Worm (Caenorhabditis elegans) whole organism, young adult: Measurements from ENCODE around the gene clc-7.

Experiments
- C17E4.6 ChIP-seq: fragments of 200-800 bp; sonication (Bioruptor generic); IDR thresholded peaks from 2 replicates; pipeline ENCODE4 v1.3.6; 2022; ENCODE audit warnings: missing genetic modification reagents, missing genetic modification characterization, missing compliant biosample characterization
- F49E8.2 ChIP-seq: sonication (generic microtip); optimal IDR thresholded peaks from 3 replicates; lab custom pipeline; 2017; ENCODE audit warnings: missing genetic modification characterization, mild to moderate bottlenecking, missing compliant biosample characterization, antibody characterized with exemption, moderate library complexity; ENCODE audit not compliant: insufficient read depth
- Y56A3A.18 ChIP-seq: fragments of 200-800 bp; sonication (Bioruptor generic); IDR thresholded peaks from 2 replicates; pipeline ENCODE4 v1.3.6; 2022; ENCODE audit warnings: missing genetic modification reagents, missing genetic modification characterization, missing compliant biosample characterization
- ets-4 ChIP-seq: fragments of 200-800 bp; sonication (Bioruptor generic); optimal IDR thresholded peaks from 2 replicates; lab custom pipeline; 2018; ENCODE audit warnings: mild to moderate bottlenecking, missing genetic modification characterization, missing compliant biosample characterization
- hrde-1 ChIP-seq: sonication (generic microtip); optimal IDR thresholded peaks from 2 replicates; lab custom pipeline; 2016; ENCODE audit warnings: missing genetic modification characterization, mild to moderate bottlenecking, missing compliant biosample characterization, moderate library complexity, missing genotype, missing genetic modification reagents, borderline replicate concordance
- hsf-1 ChIP-seq: fragments of 200-800 bp; sonication (Bioruptor generic); IDR thresholded peaks from 2 replicates; pipeline ENCODE4 v1.3.6; 2022; ENCODE audit warnings: missing genetic modification reagents, missing genetic modification characterization, missing compliant biosample characterization
- let-607 ChIP-seq, 2 experiments: fragments of 200-800 bp in 1 of 2; sonication (Bioruptor generic) in 1 of 2; sonication (generic microtip) in 1 of 2; optimal IDR thresholded peaks; 2 replicates each; lab custom pipeline; 2016 to 2018; ENCODE audit warnings: mild to moderate bottlenecking in 2 of 2, missing compliant biosample characterization in 2 of 2, missing genetic modification characterization in 2 of 2, moderate library complexity in 2 of 2, missing genotype in 1 of 2
- madf-6 ChIP-seq: fragments of 200-800 bp; sonication (Bioruptor generic); IDR thresholded peaks from 2 replicates; pipeline ENCODE4 v1.3.6; 2022; ENCODE audit warnings: missing genetic modification reagents, missing genetic modification characterization, missing compliant biosample characterization
- mel-28 ChIP-seq: sonication (generic microtip); optimal IDR thresholded peaks from 2 replicates; lab custom pipeline; 2016; ENCODE audit warnings: borderline replicate concordance, mild to moderate bottlenecking, missing genetic modification characterization, missing compliant biosample characterization
- nhr-80 ChIP-seq: sonication (generic microtip); optimal IDR thresholded peaks from 2 replicates; lab custom pipeline; 2016; ENCODE audit warnings: missing genetic modification characterization, missing compliant biosample characterization
- nhr-90 ChIP-seq: sonication (generic microtip); optimal IDR thresholded peaks from 2 replicates; lab custom pipeline; 2016; ENCODE audit warnings: missing genotype, mild to moderate bottlenecking, missing genetic modification characterization, missing compliant biosample characterization
- snpc-1.3 ChIP-seq: sonication (generic microtip); optimal IDR thresholded peaks from 2 replicates; lab custom pipeline; 2017; ENCODE audit warnings: missing genetic modification characterization, mild to moderate bottlenecking, missing compliant biosample characterization, antibody characterized with exemption, moderate library complexity, missing genotype, missing genetic modification reagents; ENCODE audit not compliant: insufficient read depth
- unc-62 ChIP-seq: fragments of 150-350 bp; optimal IDR thresholded peaks from 2 replicates; lab custom pipeline; 2014; ENCODE audit warnings: missing biosample characterization, missing genetic modification reagents, missing genetic modification characterization
- xnd-1 ChIP-seq: sonication (generic microtip); optimal IDR thresholded peaks from 2 replicates; lab custom pipeline; 2016; ENCODE audit warnings: missing genotype, missing genetic modification reagents, missing genetic modification characterization, missing compliant biosample characterization

- TF ChIP-seq F49E8.2 = no peak
- TF ChIP-seq hsf-1 (GFP tag; lab: Robert Waterston, UW) = no peak
- TF ChIP-seq C17E4.6 (GFP tag; lab: Robert Waterston, UW) = no peak
- TF ChIP-seq nhr-90 = no peak
- TF ChIP-seq hrde-1 (tag; lab: Kevin White, UChicago) = no peak
- no peak for TF ChIP-seq ets-4 (GFP tag; lab: Kevin White, UChicago)
- no peak for TF ChIP-seq snpc-1.3 (tag; lab: Kevin White, UChicago)
- TF ChIP-seq Y56A3A.18 = no peak
- no peak for TF ChIP-seq let-607 (tag; optimal IDR thresholded peaks at IDR 0.05; lab: Kevin White, UChicago)
- no peak for TF ChIP-seq unc-62 (GFP tag; lab: Kevin White, UChicago)
- no peak for TF ChIP-seq mel-28 (tag; lab: Kevin White, UChicago)
- no peak for TF ChIP-seq madf-6 (GFP tag; lab: Robert Waterston, UW)
- no peak for TF ChIP-seq nhr-80
- TF ChIP-seq xnd-1 (tag; lab: Kevin White, UChicago) = no peak
These were observed 1.3 kb upstream of the clc-7 start for ce11 chrX:5066570-5066969.
